Fruit fly (Drosophila melanogaster) whole organism, prepupa: ENCODE measurements around the gene BG642312.

Experiments used
- Blimp-1 ChIP-seq: fragments of 200-800 bp; sonication (Bioruptor generic); optimal IDR thresholded peaks from 3 replicates; lab custom pipeline; 2017; ENCODE audit warnings: missing biosample characterization, missing genetic modification characterization, mild to moderate bottlenecking, moderate library complexity, missing genetic modification reagents
- CG10669 ChIP-seq: fragments of 200-800 bp; sonication (Bioruptor generic); optimal IDR thresholded peaks from 3 replicates; lab custom pipeline; 2018; ENCODE audit warnings: missing biosample characterization, mild to moderate bottlenecking, missing genetic modification characterization, moderate library complexity
- CG15336 ChIP-seq: fragments of 200-800 bp; sonication (Bioruptor generic); IDR thresholded peaks from 2 replicates; pipeline ENCODE4 v1.3.6; 2022; ENCODE audit warnings: missing biosample characterization, missing genetic modification characterization
- CG1621 ChIP-seq: fragments of 200-800 bp; sonication (Bioruptor generic); optimal IDR thresholded peaks from 3 replicates; lab custom pipeline; 2018; ENCODE audit warnings: missing biosample characterization, mild to moderate bottlenecking, missing genetic modification characterization
- CG31627 ChIP-seq: fragments of 200-800 bp; sonication (Bioruptor generic); optimal IDR thresholded peaks from 3 replicates; lab custom pipeline; 2016; ENCODE audit warnings: missing biosample characterization, missing genetic modification characterization
- CG32006 ChIP-seq: fragments of 200-800 bp; sonication (Bioruptor generic); optimal IDR thresholded peaks from 3 replicates; lab custom pipeline; 2017; ENCODE audit warnings: missing biosample characterization, mild to moderate bottlenecking, missing genetic modification characterization
- CG34406 ChIP-seq: fragments of 200-800 bp; sonication (Bioruptor generic); optimal IDR thresholded peaks from 3 replicates; lab custom pipeline; 2016; ENCODE audit warnings: missing biosample characterization, missing genetic modification characterization
- CG3919 ChIP-seq: fragments of 200-800 bp; sonication (Bioruptor generic); optimal IDR thresholded peaks from 3 replicates; lab custom pipeline; 2016; ENCODE audit warnings: missing biosample characterization, missing genetic modification characterization
- CG4318 ChIP-seq: fragments of 200-800 bp; sonication (Bioruptor generic); optimal IDR thresholded peaks from 3 replicates; lab custom pipeline; 2017; ENCODE audit warnings: missing biosample characterization, mild to moderate bottlenecking, missing genetic modification characterization
- CG6163 ChIP-seq: fragments of 200-800 bp; sonication (Bioruptor generic); IDR thresholded peaks from 3 replicates; pipeline ENCODE4 v1.3.6; 2022; ENCODE audit warnings: missing biosample characterization, missing genetic modification characterization
- CG6276 ChIP-seq: fragments of 200-800 bp; sonication (Bioruptor generic); optimal IDR thresholded peaks from 2 replicates; lab custom pipeline; 2017; ENCODE audit warnings: missing biosample characterization, mild to moderate bottlenecking, missing genetic modification characterization
- CG6792 ChIP-seq: fragments of 200-800 bp; sonication (Bioruptor generic); optimal IDR thresholded peaks from 3 replicates; lab custom pipeline; 2016; ENCODE audit warnings: missing biosample characterization, missing genetic modification characterization
- CG6808 ChIP-seq: fragments of 200-800 bp; sonication (Bioruptor generic); optimal IDR thresholded peaks from 3 replicates; lab custom pipeline; 2017; ENCODE audit warnings: missing biosample characterization, missing genetic modification characterization, mild to moderate bottlenecking, moderate library complexity, missing genetic modification reagents
- CG6854 ChIP-seq: fragments of 200-800 bp; sonication (Bioruptor generic); optimal IDR thresholded peaks from 2 replicates; lab custom pipeline; 2017; ENCODE audit warnings: missing biosample characterization, mild to moderate bottlenecking, missing genetic modification characterization
- CG7368 ChIP-seq: fragments of 200-800 bp; sonication (Bioruptor generic); optimal IDR thresholded peaks from 3 replicates; lab custom pipeline; 2016; ENCODE audit warnings: missing biosample characterization, missing genetic modification characterization
- CG8632 ChIP-seq: fragments of 200-800 bp; sonication (Bioruptor generic); optimal IDR thresholded peaks from 3 replicates; lab custom pipeline; 2016; ENCODE audit warnings: missing biosample characterization, missing genetic modification characterization
- CG9139 ChIP-seq: fragments of 200-800 bp; sonication (Bioruptor generic); optimal IDR thresholded peaks from 3 replicates; lab custom pipeline; 2017; ENCODE audit warnings: missing biosample characterization, mild to moderate bottlenecking, missing genetic modification characterization
- Eip75B ChIP-seq: fragments of 200-800 bp; sonication (Bioruptor generic); optimal IDR thresholded peaks from 3 replicates; lab custom pipeline; 2016; ENCODE audit warnings: missing biosample characterization, missing genetic modification characterization
- Eip93F ChIP-seq: fragments of 200-800 bp; sonication (Bioruptor generic); optimal IDR thresholded peaks from 2 replicates; lab custom pipeline; 2016; ENCODE audit warnings: missing biosample characterization, mild to moderate bottlenecking, missing genetic modification characterization
- Ets21C ChIP-seq: fragments of 200-800 bp; sonication (Bioruptor generic); optimal IDR thresholded peaks from 3 replicates; lab custom pipeline; 2016; ENCODE audit warnings: missing biosample characterization, missing genetic modification characterization
- Ets96B ChIP-seq: fragments of 200-800 bp; optimal IDR thresholded peaks from 2 replicates; lab custom pipeline; 2019; ENCODE audit warnings: missing biosample characterization, mild to moderate bottlenecking, missing genetic modification characterization, moderate library complexity
- Gug ChIP-seq: fragments of 200-800 bp; sonication (Bioruptor generic); IDR thresholded peaks from 2 replicates; pipeline ENCODE4 v1.3.6; 2022; ENCODE audit warnings: missing biosample characterization, missing genetic modification characterization
- Hr38 ChIP-seq: sonication (Bioruptor generic); optimal IDR thresholded peaks from 2 replicates; lab custom pipeline; 2016; ENCODE audit warnings: missing biosample characterization, missing genetic modification characterization
- Hr39 ChIP-seq: fragments of 200-800 bp; sonication (Bioruptor generic); optimal IDR thresholded peaks from 2 replicates; lab custom pipeline; 2016; ENCODE audit warnings: missing biosample characterization, missing genetic modification characterization
- Hr4 ChIP-seq: fragments of 200-800 bp; sonication (Bioruptor generic); optimal IDR thresholded peaks from 3 replicates; lab custom pipeline; 2016; ENCODE audit warnings: missing biosample characterization, missing genetic modification characterization
- Lpt ChIP-seq: fragments of 200-800 bp; sonication (Bioruptor generic); optimal IDR thresholded peaks from 3 replicates; lab custom pipeline; 2016; ENCODE audit warnings: missing biosample characterization, missing genetic modification characterization
- Met ChIP-seq: fragments of 200-800 bp; sonication (Bioruptor generic); optimal IDR thresholded peaks from 3 replicates; lab custom pipeline; 2016; ENCODE audit warnings: missing biosample characterization, missing genetic modification characterization
- OdsH ChIP-seq: fragments of 200-800 bp; sonication (Bioruptor generic); optimal IDR thresholded peaks from 3 replicates; lab custom pipeline; 2016; ENCODE audit warnings: missing biosample characterization, missing genetic modification characterization
- Smox ChIP-seq: fragments of 200-800 bp; sonication (Bioruptor generic); optimal IDR thresholded peaks from 3 replicates; lab custom pipeline; 2016; ENCODE audit warnings: missing biosample characterization, missing genetic modification characterization
- Sox102F ChIP-seq: fragments of 200-800 bp; sonication (Bioruptor generic); optimal IDR thresholded peaks from 2 replicates; lab custom pipeline; 2016; ENCODE audit warnings: missing biosample characterization, mild to moderate bottlenecking, missing genetic modification characterization
- achi ChIP-seq: fragments of 200-800 bp; sonication (Bioruptor generic); optimal IDR thresholded peaks from 3 replicates; lab custom pipeline; 2016; ENCODE audit warnings: missing biosample characterization, missing genetic modification characterization
- acj6 ChIP-seq: fragments of 200-800 bp; sonication (Bioruptor generic); optimal IDR thresholded peaks from 3 replicates; lab custom pipeline; 2016; ENCODE audit warnings: missing biosample characterization, missing genetic modification characterization
- cyc ChIP-seq: fragments of 200-800 bp; sonication (Bioruptor generic); optimal IDR thresholded peaks from 3 replicates; lab custom pipeline; 2016; ENCODE audit warnings: missing biosample characterization, missing genetic modification characterization
- dac ChIP-seq: fragments of 200-800 bp; sonication (Bioruptor generic); optimal IDR thresholded peaks from 2 replicates; lab custom pipeline; 2017; ENCODE audit warnings: missing biosample characterization, mild to moderate bottlenecking, missing genetic modification characterization
- dsx ChIP-seq: fragments of 200-800 bp; optimal IDR thresholded peaks from 3 replicates; lab custom pipeline; 2019; ENCODE audit warnings: missing biosample characterization, mild to moderate bottlenecking, missing genetic modification characterization, moderate library complexity; ENCODE audit not compliant: poor library complexity, severe bottlenecking
- eg ChIP-seq: fragments of 200-800 bp; sonication (Bioruptor generic); IDR thresholded peaks from 3 replicates; pipeline ENCODE4 v1.3.6; 2022; ENCODE audit warnings: missing biosample characterization, missing genetic modification characterization
- esn ChIP-seq: fragments of 200-800 bp; sonication (Bioruptor generic); optimal IDR thresholded peaks from 2 replicates; lab custom pipeline; 2016; ENCODE audit warnings: missing biosample characterization, mild to moderate bottlenecking, missing genetic modification characterization, moderate library complexity
- fd59A ChIP-seq: fragments of 200-800 bp; sonication (Bioruptor generic); optimal IDR thresholded peaks from 2 replicates; lab custom pipeline; 2017; ENCODE audit warnings: missing biosample characterization, mild to moderate bottlenecking, missing genetic modification characterization, missing genetic modification reagents
- fd85E ChIP-seq: fragments of 200-800 bp; sonication (Bioruptor generic); optimal IDR thresholded peaks from 3 replicates; lab custom pipeline; 2016; ENCODE audit warnings: missing biosample characterization, missing genetic modification characterization
- fkh ChIP-seq: fragments of 200-800 bp; sonication (Bioruptor generic); optimal IDR thresholded peaks from 3 replicates; lab custom pipeline; 2017; ENCODE audit warnings: missing biosample characterization, mild to moderate bottlenecking, missing genetic modification characterization, moderate library complexity
- net ChIP-seq: fragments of 200-800 bp; sonication (Bioruptor generic); optimal IDR thresholded peaks from 3 replicates; lab custom pipeline; 2016; ENCODE audit warnings: missing biosample characterization, missing genetic modification characterization
- pdm3 ChIP-seq: fragments of 200-800 bp; sonication (Bioruptor generic); optimal IDR thresholded peaks from 3 replicates; lab custom pipeline; 2016; ENCODE audit warnings: missing biosample characterization, missing genetic modification characterization
- salr ChIP-seq, 2 experiments: fragments of 200-800 bp; sonication (Bioruptor generic); optimal IDR thresholded peaks; 3 replicates each; lab custom pipeline; 2016 to 2018; ENCODE audit warnings: missing biosample characterization in 2 of 2, missing genetic modification characterization in 2 of 2, mild to moderate bottlenecking in 1 of 2
- spab ChIP-seq: fragments of 200-800 bp; sonication (Bioruptor generic); optimal IDR thresholded peaks from 2 replicates; lab custom pipeline; 2017; ENCODE audit warnings: missing biosample characterization, mild to moderate bottlenecking, missing genetic modification characterization, missing genetic modification reagents
- ss ChIP-seq, 2 experiments: fragments of 200-800 bp; sonication (Bioruptor generic); optimal IDR thresholded peaks; 2 replicates in 1 of 2; 3 replicates in 1 of 2; lab custom pipeline; 2017 to 2018; ENCODE audit warnings: mild to moderate bottlenecking in 2 of 2, missing biosample characterization in 2 of 2, missing genetic modification characterization in 2 of 2, moderate library complexity in 1 of 2
- svp ChIP-seq: fragments of 200-800 bp; sonication (Bioruptor generic); peaks from one replicate; lab custom pipeline; 2016; ENCODE audit warnings: missing biosample characterization, missing genetic modification characterization
- topi ChIP-seq: fragments of 200-800 bp; sonication (Bioruptor generic); optimal IDR thresholded peaks from 3 replicates; lab custom pipeline; 2016; ENCODE audit warnings: missing biosample characterization, missing genetic modification characterization

BG642312 gene

dm6 chr3L:6220187-6220586 lies 13.0 kb downstream of the BG642312 start, which contains the start of gene CG33946 (continued):
- TF ChIP-seq Smox (GFP tag; lab: Kevin White, UChicago) (peak; percentile 74), Sox102F (GFP tag; lab: Kevin White, UChicago) (peak; percentile 53), salr (GFP tag; optimal IDR thresholded peaks at IDR 0.05; lab: Kevin White, UChicago) (peak in 1 of 2 experiments; percentile 48), Hr4 (GFP tag; lab: Kevin White, UChicago) (peak; percentile 60), CG15336 (peak; percentile 76), CG9139 (GFP tag; lab: Kevin White, UChicago) (no peak), ss (GFP tag; optimal IDR thresholded peaks at IDR 0.05; lab: Kevin White, UChicago) (no peak), CG8632 (peak; percentile 37), CG6854 (GFP tag; lab: Kevin White, UChicago) (no peak), CG7368 (GFP tag; lab: Kevin White, UChicago) (peak; percentile 39), Eip75B (GFP tag; lab: Kevin White, UChicago) (peak; percentile 39), CG3919 (GFP tag; lab: Kevin White, UChicago) (peak; percentile 76), Lpt (GFP tag; lab: Kevin White, UChicago) (peak; percentile 41), cyc (GFP tag; lab: Kevin White, UChicago) (peak; percentile 82), fd85E (no peak), Hr38 (GFP tag; lab: Kevin White, UChicago) (no peak), Ets96B (peak; percentile 10), CG6163 (peak; percentile 82), pdm3 (GFP tag; lab: Kevin White, UChicago) (peak; percentile 53), CG6792 (GFP tag; lab: Kevin White, UChicago) (peak; percentile 39), dac (GFP tag; lab: Kevin White, UChicago) (no peak)

DNA sequence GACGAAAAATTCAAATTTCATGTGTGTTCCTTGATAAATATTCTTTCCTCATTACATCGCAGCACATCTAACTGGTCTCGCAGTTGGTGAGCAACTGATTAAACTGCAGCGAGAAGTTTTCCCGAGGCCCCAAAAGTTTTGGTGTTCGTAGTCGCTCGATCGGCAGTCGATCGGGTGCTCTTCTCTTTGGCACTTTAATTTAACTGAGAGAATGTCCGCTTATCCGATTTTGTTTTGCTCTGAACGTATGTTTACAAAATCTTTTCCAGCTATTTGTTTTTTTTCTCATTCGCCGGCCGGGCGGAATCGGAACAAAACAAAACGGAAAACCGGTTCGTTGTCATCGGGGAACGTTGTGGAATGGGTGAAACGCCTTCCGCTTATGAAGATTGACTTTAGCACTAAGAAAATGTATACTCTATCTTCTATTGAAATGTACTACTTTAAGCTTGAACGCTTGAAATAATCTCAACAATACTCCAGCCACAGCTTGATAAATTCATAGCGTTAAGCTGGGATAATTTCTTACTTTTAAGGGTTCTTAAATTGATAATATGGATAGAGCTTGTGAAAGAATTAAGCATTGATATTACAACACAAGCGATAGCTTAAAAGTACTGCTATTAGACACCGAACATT lies 14.5 kb downstream of the BG642312 start:
- TF ChIP-seq achi (no peak), Ets96B (peak; percentile 21), topi (GFP tag; lab: Kevin White, UChicago) (no peak), CG6808 (GFP tag; lab: Kevin White, UChicago) (peak; percentile 45), net (GFP tag; lab: Kevin White, UChicago) (peak; percentile 50), CG7368 (GFP tag; lab: Kevin White, UChicago) (no peak), Hr38 (GFP tag; lab: Kevin White, UChicago) (no peak), fd85E (no peak), CG8632 (no peak), cyc (GFP tag; lab: Kevin White, UChicago) (no peak), CG6792 (GFP tag; lab: Kevin White, UChicago) (no peak), Eip93F (GFP tag; lab: Kevin White, UChicago) (no peak), Blimp-1 (GFP tag; lab: Kevin White, UChicago) (no peak), fd59A (GFP tag; lab: Kevin White, UChicago) (no peak), spab (GFP tag; lab: Kevin White, UChicago) (peak; percentile 18), Gug (no peak), Met (GFP tag; lab: Kevin White, UChicago) (no peak), CG10669 (GFP tag; lab: Kevin White, UChicago) (peak; percentile 9), CG34406 (GFP tag; lab: Kevin White, UChicago) (no peak), CG32006 (no peak), esn (GFP tag; lab: Kevin White, UChicago) (no peak), CG15336 (peak; percentile 66; the same call in 1 of the 2 replicates), CG4318 (GFP tag; lab: Kevin White, UChicago) (no peak), Ets21C (GFP tag; lab: Kevin White, UChicago) (no peak), svp (GFP tag; lab: Kevin White, UChicago) (no peak), CG31627 (GFP tag; lab: Kevin White, UChicago) (no peak), OdsH (no peak), CG1621 (tag; lab: Kevin White, UChicago) (peak; percentile 61), CG6276 (peak; percentile 1), salr (GFP tag; optimal IDR thresholded peaks at IDR 0.05; lab: Kevin White, UChicago) (no peak), Sox102F (GFP tag; lab: Kevin White, UChicago) (peak; percentile 8), Eip75B (GFP tag; lab: Kevin White, UChicago) (peak; percentile 22), fkh (GFP tag; lab: Kevin White, UChicago) (peak; percentile 81), CG3919 (GFP tag; lab: Kevin White, UChicago) (no peak), Hr39 (GFP tag; lab: Kevin White, UChicago) (no peak), acj6 (GFP tag; lab: Kevin White, UChicago) (no peak), eg (GFP tag; lab: Robert Waterston, UW) (peak; percentile 45; the same call in 1 of the 3 replicates), Lpt (GFP tag; lab: Kevin White, UChicago) (no peak), dsx (GFP tag; lab: Kevin White, UChicago) (peak; percentile 14)
